Fruit fly (Drosophila melanogaster): Measurements from ENCODE around the gene CG4995.
A peak's percentile ranks its signal among the peaks of the same experiment; 100 is the strongest.

The CG4995 gene

DNA sequence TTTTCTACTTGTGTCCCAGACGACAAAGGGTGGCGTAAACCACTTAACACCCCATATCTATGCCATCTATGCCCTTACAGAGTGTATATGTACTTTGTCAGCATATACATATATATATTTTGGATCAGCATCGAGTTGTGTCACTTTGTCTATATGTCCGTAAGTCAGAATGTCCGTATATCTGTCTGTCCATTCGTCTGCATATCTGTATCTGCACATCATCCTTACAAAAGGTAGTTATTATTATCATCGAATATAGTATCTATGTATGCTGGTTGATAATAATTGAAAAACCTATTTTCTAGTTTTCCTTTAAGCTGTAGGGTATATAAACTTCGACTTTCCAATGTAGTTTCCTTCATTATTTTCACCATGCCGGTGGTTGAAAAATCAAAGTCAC lies 28.9 kb downstream of the CG4995 start (continued):
- TF ChIP-seq CG12155 (GFP tag; optimal IDR thresholded peaks at IDR 0.05) = no peak
- no peak for TF ChIP-seq ind (GFP tag; optimal IDR thresholded peaks at IDR 0.05)
- no peak for TF ChIP-seq ftz-f1 (GFP tag; optimal IDR thresholded peaks at IDR 0.05)
- TF ChIP-seq zen (tag; optimal IDR thresholded peaks at IDR 0.05) = no peak
- TF ChIP-seq CG9609 (GFP tag; optimal IDR thresholded peaks at IDR 0.05) = no peak
- no peak for TF ChIP-seq Dip3 (GFP tag; optimal IDR thresholded peaks at IDR 0.05)
- TF ChIP-seq CG12744 (GFP tag; optimal IDR thresholded peaks at IDR 0.05) = no peak
- TF ChIP-seq lov (optimal IDR thresholded peaks at IDR 0.05) = no peak
- TF ChIP-seq lov (GFP tag; IDR thresholded peaks at IDR 0.05) = no peak
- no peak for TF ChIP-seq Doc3 (GFP tag; IDR thresholded peaks at IDR 0.05; ENCODE audit: partially characterized antibody)
- no peak for TF ChIP-seq Jarid2 (GFP tag; optimal IDR thresholded peaks at IDR 0.05)
- TF ChIP-seq Med (GFP tag) = peak; percentile 61
- no peak for TF ChIP-seq CG16863 (GFP tag; optimal IDR thresholded peaks at IDR 0.05)
- TF ChIP-seq grn (GFP tag; optimal IDR thresholded peaks at IDR 0.05) = no peak
- no peak for TF ChIP-seq gt (GFP tag; IDR thresholded peaks at IDR 0.05)
- no peak for TF ChIP-seq CG14050 (GFP tag; IDR thresholded peaks at IDR 0.05)
- TF ChIP-seq fru (optimal IDR thresholded peaks at IDR 0.05) = no peak
- TF ChIP-seq CG14441 (GFP tag; IDR thresholded peaks at IDR 0.05) = no peak
- no peak for TF ChIP-seq CG4360 (GFP tag; IDR thresholded peaks at IDR 0.05)
- TF ChIP-seq CG42726 (GFP tag; IDR thresholded peaks at IDR 0.05; ENCODE audit: partially characterized antibody) = no peak
- TF ChIP-seq CG8944 (GFP tag; optimal IDR thresholded peaks at IDR 0.05) = no peak
- TF ChIP-seq Trl (optimal IDR thresholded peaks at IDR 0.05) = no peak
- TF ChIP-seq Trl (GFP tag; optimal IDR thresholded peaks at IDR 0.05) = no peak
- TF ChIP-seq Poxn (GFP tag; IDR thresholded peaks at IDR 0.05) = no peak
- TF ChIP-seq CG31441 (GFP tag; IDR thresholded peaks at IDR 0.05) = no peak
- no peak for TF ChIP-seq CG16813 (GFP tag; IDR thresholded peaks at IDR 0.05; ENCODE audit: partially characterized antibody)
- TF ChIP-seq cas (GFP tag; IDR thresholded peaks at IDR 0.05) = no peak
- no peak for TF ChIP-seq HLH3B (GFP tag; IDR thresholded peaks at IDR 0.05)
- TF ChIP-seq CG14710 (tag; optimal IDR thresholded peaks at IDR 0.05) = peak; percentile 48
- no peak for TF ChIP-seq rib (GFP tag; IDR thresholded peaks at IDR 0.05)
- TF ChIP-seq TFAM (GFP tag; optimal IDR thresholded peaks at IDR 0.05) = no peak
- TF ChIP-seq CG17328 (GFP tag; IDR thresholded peaks at IDR 0.05) = no peak
- TF ChIP-seq BtbVII (GFP tag; optimal IDR thresholded peaks at IDR 0.05) = no peak
- TF ChIP-seq Bdp1 (GFP tag; optimal IDR thresholded peaks at IDR 0.05) = no peak
- TF ChIP-seq H15 (GFP tag; IDR thresholded peaks at IDR 0.05) = no peak
- no peak for TF ChIP-seq CG2120 (GFP tag; optimal IDR thresholded peaks at IDR 0.05)
- peak; percentile 36 for TF ChIP-seq CG15601 (tag; optimal IDR thresholded peaks at IDR 0.05)
- TF ChIP-seq gro (GFP tag; optimal IDR thresholded peaks at IDR 0.05) = no peak
- TF ChIP-seq CG3838 (GFP tag; optimal IDR thresholded peaks at IDR 0.05) = no peak
- no peak for TF ChIP-seq hbn (GFP tag; IDR thresholded peaks at IDR 0.05; ENCODE audit: partially characterized antibody)
- no peak for TF ChIP-seq Hr39 (optimal IDR thresholded peaks at IDR 0.05)
- no peak for TF ChIP-seq CG9215 (GFP tag; IDR thresholded peaks at IDR 0.05)
- TF ChIP-seq CG30020 (tag; optimal IDR thresholded peaks at IDR 0.05) = no peak
- TF ChIP-seq slou (GFP tag; optimal IDR thresholded peaks at IDR 0.05) = no peak
- TF ChIP-seq Tbp (GFP tag; optimal IDR thresholded peaks at IDR 0.05) = no peak
- TF ChIP-seq luna (GFP tag; optimal IDR thresholded peaks at IDR 0.05) = no peak
- no peak for TF ChIP-seq Hand (GFP tag; optimal IDR thresholded peaks at IDR 0.05)
- peak; percentile 39; the same call in 1 of the 2 replicates for TF ChIP-seq Xrp1 (GFP tag; IDR thresholded peaks at IDR 0.05)
- no peak for TF ChIP-seq Chrac-16 (GFP tag; optimal IDR thresholded peaks at IDR 0.05)
- no peak for TF ChIP-seq CG5180 (GFP tag; optimal IDR thresholded peaks at IDR 0.05)
- TF ChIP-seq croc (GFP tag; conservative IDR thresholded peaks at IDR 0.05) = no peak
- TF ChIP-seq CG8290 (GFP tag; optimal IDR thresholded peaks at IDR 0.05) = no peak
- no peak for TF ChIP-seq CG8290 (tag; optimal IDR thresholded peaks at IDR 0.05)
- no peak for TF ChIP-seq CG7987 (GFP tag; optimal IDR thresholded peaks at IDR 0.05)
- TF ChIP-seq danr (GFP tag; IDR thresholded peaks at IDR 0.05) = no peak
